Fruit fly (Drosophila melanogaster) whole organism, embryonic: ENCODE measurements around the gene CG2772.

ENCODE experiments used
- B-H1 ChIP-seq: fragments of 200-800 bp; sonication (Bioruptor generic); IDR thresholded peaks from 3 replicates; pipeline ENCODE4 v1.3.6; 2022; ENCODE audit warnings: missing biosample characterization, missing genetic modification characterization
- C15 ChIP-seq: fragments of 200-800 bp; sonication (Bioruptor generic); IDR thresholded peaks from 3 replicates; pipeline ENCODE4 v1.3.6; 2022; ENCODE audit warnings: missing biosample characterization, missing genetic modification characterization
- CG10654 ChIP-seq: fragments of 200-800 bp; sonication (Bioruptor generic); optimal IDR thresholded peaks from 2 replicates; lab custom pipeline; 2016; ENCODE audit warnings: missing biosample characterization, missing genetic modification characterization
- CG11093 ChIP-seq: fragments of 200-800 bp; sonication (Bioruptor generic); IDR thresholded peaks from 3 replicates; pipeline ENCODE4 v1.3.6; 2022; ENCODE audit warnings: missing biosample characterization, missing genetic modification characterization
- CG11504 ChIP-seq: fragments of 200-800 bp; sonication (Bioruptor generic); optimal IDR thresholded peaks from 3 replicates; lab custom pipeline; 2019; ENCODE audit warnings: missing biosample characterization, mild to moderate bottlenecking, missing genetic modification characterization, moderate library complexity
- CG12155 ChIP-seq: fragments of 200-800 bp; sonication (Bioruptor generic); optimal IDR thresholded peaks from 3 replicates; lab custom pipeline; 2016; ENCODE audit warnings: missing biosample characterization, missing genetic modification characterization
- CG12299 ChIP-seq: fragments of 200-800 bp; sonication (Bioruptor generic); optimal IDR thresholded peaks from 2 replicates; lab custom pipeline; 2018; ENCODE audit warnings: missing biosample characterization, mild to moderate bottlenecking, missing genetic modification characterization
- CG12391 ChIP-seq: fragments of 200-800 bp; sonication (Bioruptor generic); optimal IDR thresholded peaks from 3 replicates; lab custom pipeline; 2018; ENCODE audit warnings: missing biosample characterization, mild to moderate bottlenecking, missing genetic modification characterization, moderate library complexity
- CG13287 ChIP-seq: fragments of 200-800 bp; sonication (Bioruptor generic); IDR thresholded peaks from 2 replicates; pipeline ENCODE4 v1.3.6; 2022; ENCODE audit warnings: missing biosample characterization, missing genetic modification characterization; ENCODE audit not compliant: partially characterized antibody
- CG13775 ChIP-seq: fragments of 200-800 bp; sonication (Bioruptor generic); optimal IDR thresholded peaks from 3 replicates; lab custom pipeline; 2017; ENCODE audit warnings: missing biosample characterization, mild to moderate bottlenecking, missing genetic modification characterization
- CG14860 ChIP-seq: fragments of 200-800 bp; sonication (Bioruptor generic); IDR thresholded peaks from 3 replicates; pipeline ENCODE4 v1.3.6; 2022; ENCODE audit warnings: missing biosample characterization, missing genetic modification characterization; ENCODE audit not compliant: partially characterized antibody
- CG15269 ChIP-seq: fragments of 200-800 bp; sonication (Bioruptor generic); optimal IDR thresholded peaks from 2 replicates; lab custom pipeline; 2018; ENCODE audit warnings: missing biosample characterization, mild to moderate bottlenecking, missing genetic modification characterization, moderate library complexity
- CG15479 ChIP-seq: fragments of 200-800 bp; sonication (Bioruptor generic); optimal IDR thresholded peaks from 3 replicates; lab custom pipeline; 2019; ENCODE audit warnings: missing biosample characterization, mild to moderate bottlenecking, missing genetic modification characterization, moderate library complexity
- CG17186 ChIP-seq: fragments of 200-800 bp; sonication (Bioruptor generic); optimal IDR thresholded peaks from 3 replicates; lab custom pipeline; 2017; ENCODE audit warnings: missing biosample characterization, missing genetic modification reagents, missing genetic modification characterization
- CG17612 ChIP-seq: fragments of 200-800 bp; sonication (Bioruptor generic); IDR thresholded peaks from 2 replicates; pipeline ENCODE4 v1.3.6; 2022; ENCODE audit warnings: missing biosample characterization, missing genetic modification characterization
- CG2116 ChIP-seq: fragments of 200-800 bp; sonication (Bioruptor generic); optimal IDR thresholded peaks from 3 replicates; lab custom pipeline; 2018; ENCODE audit warnings: missing biosample characterization, mild to moderate bottlenecking, missing genetic modification characterization
- CG2129 ChIP-seq: fragments of 200-800 bp; sonication (Bioruptor generic); IDR thresholded peaks from 2 replicates; pipeline ENCODE4 v1.3.6; 2022; ENCODE audit warnings: missing biosample characterization, missing genetic modification characterization; ENCODE audit not compliant: partially characterized antibody
- CG2678 ChIP-seq: fragments of 200-800 bp; sonication (Bioruptor generic); optimal IDR thresholded peaks from 3 replicates; lab custom pipeline; 2019; ENCODE audit warnings: missing biosample characterization, mild to moderate bottlenecking, missing genetic modification characterization, moderate library complexity
- CG2875 ChIP-seq: fragments of 200-800 bp; sonication (Bioruptor generic); optimal IDR thresholded peaks from 2 replicates; lab custom pipeline; 2017; ENCODE audit warnings: missing biosample characterization, mild to moderate bottlenecking, missing genetic modification characterization, missing genetic modification reagents
- CG32532 ChIP-seq: fragments of 200-800 bp; sonication (Bioruptor generic); IDR thresholded peaks from 2 replicates; pipeline ENCODE4 v1.3.6; 2022; ENCODE audit warnings: missing biosample characterization, missing genetic modification characterization
- CG33557 ChIP-seq: fragments of 200-800 bp; sonication (Bioruptor generic); optimal IDR thresholded peaks from 2 replicates; lab custom pipeline; 2019; ENCODE audit warnings: missing biosample characterization, mild to moderate bottlenecking, missing genetic modification characterization, moderate library complexity
- CG3407 ChIP-seq: fragments of 200-800 bp; sonication (Bioruptor generic); optimal IDR thresholded peaks from 2 replicates; lab custom pipeline; 2018; ENCODE audit warnings: missing biosample characterization, mild to moderate bottlenecking, missing genetic modification characterization
- CG34376 ChIP-seq: fragments of 200-800 bp; sonication (Bioruptor generic); optimal IDR thresholded peaks from 2 replicates; lab custom pipeline; 2018; ENCODE audit warnings: missing biosample characterization, mild to moderate bottlenecking, missing genetic modification characterization
- CG4820 ChIP-seq: fragments of 200-800 bp; sonication (Bioruptor generic); optimal IDR thresholded peaks from 3 replicates; lab custom pipeline; 2016; ENCODE audit warnings: missing biosample characterization, missing genetic modification characterization
- CG7963 ChIP-seq: fragments of 200-800 bp; sonication (Bioruptor generic); IDR thresholded peaks from 3 replicates; pipeline ENCODE4 v1.3.6; 2022; ENCODE audit warnings: missing biosample characterization, missing genetic modification characterization; ENCODE audit not compliant: partially characterized antibody
- CG7987 ChIP-seq: fragments of 200-800 bp; sonication (Bioruptor generic); optimal IDR thresholded peaks from 2 replicates; lab custom pipeline; 2018; ENCODE audit warnings: missing biosample characterization, mild to moderate bottlenecking, missing genetic modification characterization, moderate library complexity
- CG8290 ChIP-seq, 3 experiments: fragments of 200-800 bp; sonication (Bioruptor generic); optimal IDR thresholded peaks; 2 replicates each; lab custom pipeline; 2016 to 2019; ENCODE audit warnings: missing biosample characterization in 3 of 3, missing genetic modification characterization in 3 of 3, mild to moderate bottlenecking in 2 of 3, moderate library complexity in 1 of 3
- CkIIα-i1 ChIP-seq: fragments of 200-800 bp; sonication (Bioruptor generic); IDR thresholded peaks from 2 replicates; pipeline ENCODE4 v1.3.6; 2022; ENCODE audit warnings: missing biosample characterization, missing genetic modification characterization
- H15 ChIP-seq: fragments of 200-800 bp; sonication (Bioruptor generic); IDR thresholded peaks from 3 replicates; pipeline ENCODE4 v1.3.6; 2022; ENCODE audit warnings: missing biosample characterization, missing genetic modification characterization
- HLH3B ChIP-seq: fragments of 200-800 bp; sonication (Bioruptor generic); IDR thresholded peaks from 2 replicates; pipeline ENCODE4 v1.3.6; 2022; ENCODE audit warnings: missing biosample characterization, missing genetic modification characterization
- Myb ChIP-seq: fragments of 200-800 bp; sonication (Bioruptor generic); optimal IDR thresholded peaks from 2 replicates; lab custom pipeline; 2016; ENCODE audit warnings: missing biosample characterization, missing genetic modification characterization
- Sox100B ChIP-seq: fragments of 200-800 bp; sonication (Bioruptor generic); optimal IDR thresholded peaks from 3 replicates; lab custom pipeline; 2018; ENCODE audit warnings: missing biosample characterization, mild to moderate bottlenecking, missing genetic modification characterization
- Xrp1 ChIP-seq: fragments of 200-800 bp; sonication (Bioruptor generic); IDR thresholded peaks from 2 replicates; pipeline ENCODE4 v1.3.6; 2022; ENCODE audit warnings: missing biosample characterization, missing genetic modification characterization
- croc ChIP-seq: fragments of 200-800 bp; sonication (Bioruptor generic); conservative IDR thresholded peaks from 3 replicates; pipeline ENCODE4 v1.3.6; 2022; ENCODE audit warnings: missing biosample characterization, missing genetic modification characterization
- dati ChIP-seq: fragments of 200-800 bp; sonication (Bioruptor generic); IDR thresholded peaks from 2 replicates; pipeline ENCODE4 v1.3.6; 2022; ENCODE audit warnings: missing biosample characterization, missing genetic modification characterization
- exex ChIP-seq: fragments of 200-800 bp; sonication (Bioruptor generic); optimal IDR thresholded peaks from 4 replicates; lab custom pipeline; 2018; ENCODE audit warnings: missing biosample characterization, mild to moderate bottlenecking, missing genetic modification characterization, moderate library complexity
- eyg ChIP-seq: fragments of 200-800 bp; sonication (Bioruptor generic); optimal IDR thresholded peaks from 3 replicates; lab custom pipeline; 2016; ENCODE audit warnings: missing biosample characterization, missing genetic modification characterization
- fu2 ChIP-seq: fragments of 200-800 bp; sonication (Bioruptor generic); optimal IDR thresholded peaks from 2 replicates; lab custom pipeline; 2016; ENCODE audit warnings: missing biosample characterization, missing genetic modification characterization
- gcm ChIP-seq: fragments of 200-800 bp; sonication (Bioruptor generic); optimal IDR thresholded peaks from 2 replicates; lab custom pipeline; 2019; ENCODE audit warnings: missing biosample characterization, mild to moderate bottlenecking, missing genetic modification characterization, moderate library complexity
- hkb ChIP-seq, 2 experiments: fragments of 200-800 bp in 1 of 2; fragments of >200 bp in 1 of 2; sonication (Bioruptor generic) in 1 of 2; IDR thresholded peaks in 1 of 2; optimal IDR thresholded peaks in 1 of 2; 2 replicates each; pipeline versions ENCODE4 v1.3.6 to Lab custom; 2017 to 2022; ENCODE audit warnings: missing biosample characterization in 1 of 2, missing genetic modification characterization in 1 of 2
- ken ChIP-seq: fragments of 200-800 bp; sonication (Bioruptor generic); IDR thresholded peaks from 3 replicates; pipeline ENCODE4 v1.3.6; 2022; ENCODE audit warnings: missing biosample characterization, missing genetic modification characterization
- lola ChIP-seq, 3 experiments: fragments of >200 bp in 2 of 3; fragments of 200-800 bp in 1 of 3; sonication (Bioruptor generic) in 1 of 3; optimal IDR thresholded peaks; 2 replicates each; lab custom pipeline; 2017 to 2019; ENCODE audit warnings: missing biosample characterization in 3 of 3, missing genetic modification characterization in 3 of 3, mild to moderate bottlenecking in 1 of 3, moderate library complexity in 1 of 3
- pum ChIP-seq: fragments of 200-800 bp; sonication (Bioruptor generic); optimal IDR thresholded peaks from 2 replicates; lab custom pipeline; 2016; ENCODE audit warnings: missing biosample characterization, missing genetic modification characterization
- ranshi ChIP-seq: fragments of 200-800 bp; sonication (Bioruptor generic); IDR thresholded peaks from 2 replicates; pipeline ENCODE4 v1.3.6; 2022; ENCODE audit warnings: missing biosample characterization, missing genetic modification characterization
- sug ChIP-seq: fragments of 200-800 bp; optimal IDR thresholded peaks from 2 replicates; lab custom pipeline; 2019; ENCODE audit warnings: missing biosample characterization, mild to moderate bottlenecking, missing genetic modification characterization, moderate library complexity
- usp ChIP-seq: fragments of >200 bp; optimal IDR thresholded peaks from 2 replicates; lab custom pipeline; 2017; ENCODE audit warnings: missing biosample characterization, missing genetic modification characterization
- vfl ChIP-seq: fragments of 200-800 bp; sonication (Bioruptor generic); optimal IDR thresholded peaks from 2 replicates; lab custom pipeline; 2016; ENCODE audit warnings: missing biosample characterization, missing genetic modification characterization
- zen2 ChIP-seq: fragments of 200-800 bp; sonication (Bioruptor generic); IDR thresholded peaks from 3 replicates; pipeline ENCODE4 v1.3.6; 2022; ENCODE audit warnings: missing biosample characterization, missing genetic modification characterization; ENCODE audit not compliant: partially characterized antibody

Gene CG2772

dm6 chr2L:3445655-3446054 is at the start of gene CG2772:
TSS of gene CG2772 (plus strand) at chr2L:3445992.
- TF ChIP-seq CG11504 (tag; lab: Kevin White, UChicago), result no peak
- no peak for TF ChIP-seq CG15479 (GFP tag; lab: Kevin White, UChicago)
- TF ChIP-seq C15 (GFP tag; lab: Robert Waterston, UW), result no peak
- peak; percentile 90 for TF ChIP-seq exex
- no peak for TF ChIP-seq ranshi (GFP tag; lab: Robert Waterston, UW)
- no peak for TF ChIP-seq Xrp1 (GFP tag; lab: Robert Waterston, UW)
- peak; percentile 71 for TF ChIP-seq CG34376 (GFP tag; lab: Kevin White, UChicago)
- no peak for TF ChIP-seq dati (GFP tag; lab: Robert Waterston, UW)
- no peak for TF ChIP-seq vfl (GFP tag; lab: Kevin White, UChicago)
- TF ChIP-seq sug, result peak; percentile 85
- TF ChIP-seq lola (GFP tag; optimal IDR thresholded peaks at IDR 0.05; lab: Kevin White, UChicago), result no peak

- TF ChIP-seq CG10654 (no peak), eyg (GFP tag; lab: Kevin White, UChicago) (no peak), B-H1 (GFP tag; lab: Robert Waterston, UW) (no peak), CG13287 (no peak), CG2129 (no peak), fu2 (no peak), CkIIα-i1 (GFP tag; lab: Robert Waterston, UW) (no peak), CG17612 (GFP tag; lab: Robert Waterston, UW) (no peak), HLH3B (GFP tag; lab: Robert Waterston, UW) (no peak), CG17186 (GFP tag; lab: Kevin White, UChicago) (no peak), Sox100B (no peak), CG33557 (GFP tag; lab: Kevin White, UChicago) (no peak), dati (GFP tag; lab: Robert Waterston, UW) (no peak), Myb (GFP tag; lab: Kevin White, UChicago) (no peak), CG12391 (no peak), croc (no peak), zen2 (no peak), pum (GFP tag; lab: Kevin White, UChicago) (no peak), CG15269 (tag; lab: Kevin White, UChicago) (peak; percentile 7), CG3407 (GFP tag; lab: Kevin White, UChicago) (peak; percentile 41), C15 (GFP tag; lab: Robert Waterston, UW) (no peak), CG4820 (GFP tag; lab: Kevin White, UChicago) (no peak), CG14860 (GFP tag; lab: Robert Waterston, UW) (no peak), CG8290 (GFP tag; optimal IDR thresholded peaks at IDR 0.05; lab: Kevin White, UChicago) (no peak), CG8290 (tag; optimal IDR thresholded peaks at IDR 0.05; lab: Kevin White, UChicago) (no peak), H15 (no peak), CG7987 (GFP tag; lab: Kevin White, UChicago) (no peak), usp (GFP tag; lab: Kevin White, UChicago) (no peak), CG12299 (no peak), CG32532 (GFP tag; lab: Robert Waterston, UW) (no peak), CG2116 (no peak), CG11093 (GFP tag; lab: Robert Waterston, UW) (no peak), gcm (GFP tag; lab: Kevin White, UChicago) (no peak), CG12155 (no peak), CG13775 (GFP tag; lab: Kevin White, UChicago) (no peak), hkb (optimal IDR thresholded peaks at IDR 0.05; lab: Kevin White, UChicago) (no peak), hkb (GFP tag; IDR thresholded peaks at IDR 0.05; lab: Robert Waterston, UW) (no peak), CG2678 (peak; percentile 50), CG2875 (GFP tag; lab: Kevin White, UChicago) (no peak), CG7963 (no peak), ken (GFP tag; lab: Robert Waterston, UW) (no peak)
Observed at dm6 chr2L:3397594-3398073, 48.2 kb upstream of the CG2772 start, which contains the start of gene CG34175. TSS of gene CG34175 (plus strand) at chr2L:3398023.
